Fruit fly (Drosophila melanogaster): ENCODE measurements around the gene Ugalt.

The Ugalt gene

DNA sequence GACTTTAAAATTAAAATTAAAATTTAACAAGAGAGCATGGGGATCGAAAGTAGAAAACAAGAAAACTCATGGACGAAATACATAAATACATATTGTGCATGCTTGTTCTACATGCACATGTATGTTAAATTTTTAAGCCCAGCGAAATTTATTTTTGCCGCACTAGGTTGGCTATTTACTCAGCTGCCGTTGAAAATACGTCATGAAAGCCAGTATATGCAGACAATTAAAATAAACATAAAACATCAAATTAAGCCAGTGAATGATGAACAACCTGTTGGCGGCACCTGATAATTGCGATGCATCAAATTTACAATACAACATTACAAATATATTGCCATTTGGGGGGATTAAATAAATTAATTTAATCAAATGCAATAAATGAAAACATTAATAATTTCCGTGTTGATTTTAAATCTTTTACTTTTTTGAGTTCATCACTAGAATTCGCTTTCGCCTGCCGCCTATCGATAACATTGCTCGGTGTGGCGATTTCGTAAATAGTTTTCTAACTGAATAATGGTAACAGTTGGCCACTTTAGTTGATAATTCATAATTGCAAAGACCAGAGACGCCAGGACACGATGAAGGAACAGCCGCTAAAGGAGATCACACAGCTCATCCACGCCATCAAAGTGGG lies 602 bp upstream of the Ugalt start, which contains the start of gene eIF2Bbeta (continued):
- TF ChIP-seq fu2 (GFP tag; optimal IDR thresholded peaks at IDR 0.05) = no peak
- TF ChIP-seq CG15696 (tag; optimal IDR thresholded peaks at IDR 0.05) = no peak
- TF ChIP-seq CG12155 (GFP tag; optimal IDR thresholded peaks at IDR 0.05) = no peak
- TF ChIP-seq fd3F (GFP tag; optimal IDR thresholded peaks at IDR 0.05) = no peak
- no peak for TF ChIP-seq CG9817 (tag; optimal IDR thresholded peaks at IDR 0.05)
- TF ChIP-seq BtbVII (GFP tag; optimal IDR thresholded peaks at IDR 0.05) = no peak
- TF ChIP-seq en (GFP tag; optimal IDR thresholded peaks at IDR 0.05) = no peak
- no peak for TF ChIP-seq scrt (GFP tag; optimal IDR thresholded peaks at IDR 0.05)

DNA sequence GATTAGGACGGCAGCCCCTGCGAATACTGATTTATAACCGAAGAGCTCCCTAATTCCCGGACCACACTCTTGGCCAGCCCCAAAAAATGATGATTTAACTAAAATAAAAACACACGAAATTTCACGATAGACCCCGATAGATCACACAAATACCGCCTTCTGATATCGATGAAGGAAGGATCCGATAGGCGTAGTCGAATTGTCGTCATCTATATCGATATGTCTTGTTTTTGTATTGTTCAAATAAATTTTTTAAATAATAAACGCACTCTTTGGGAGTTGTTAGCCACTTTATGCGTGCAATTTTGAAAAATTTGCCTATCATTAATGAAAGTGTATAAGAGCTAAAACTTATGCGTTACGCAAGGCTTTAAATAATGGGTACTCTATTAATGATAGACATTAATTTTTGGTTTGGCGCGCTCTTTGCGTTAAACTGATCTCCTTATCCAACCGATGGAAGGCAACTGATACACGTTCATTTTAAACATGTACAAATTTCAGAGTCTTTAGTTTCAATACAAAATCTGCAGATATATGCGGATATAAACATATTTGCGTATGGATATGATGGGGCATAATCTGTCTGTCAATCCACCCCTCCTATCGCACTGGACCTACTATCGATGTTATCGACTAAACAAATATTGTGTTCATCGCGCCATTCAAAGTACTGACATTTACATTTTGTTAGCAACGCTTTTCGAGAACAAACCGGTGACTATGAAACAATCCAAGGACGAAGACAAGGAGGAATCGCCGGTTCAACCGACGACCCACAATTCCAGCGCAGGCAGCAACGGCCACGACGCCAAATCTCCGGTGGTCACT lies 5.4 kb downstream of the Ugalt start, which contains the start of the genes Spg7 and Lint-O:
TSS of gene Spg7 (minus strand) at position 148 of the 831 bp plus-strand sequence.
TSS of gene Lint-O (plus strand) at position 638 of the 831 bp plus-strand sequence.
- TF ChIP-seq CG31441 (GFP tag; IDR thresholded peaks at IDR 0.05) = no peak
- peak; percentile 57; the same call in 1 of the 2 replicates for TF ChIP-seq MBD-R2 (GFP tag; IDR thresholded peaks at IDR 0.05)
- peak; percentile 76 for TF ChIP-seq Scr (GFP tag; IDR thresholded peaks at IDR 0.05; ENCODE audit: partially characterized antibody)
- no peak for TF ChIP-seq ap (GFP tag; IDR thresholded peaks at IDR 0.05)
- peak; percentile 62 for TF ChIP-seq Sry-δ (GFP tag; optimal IDR thresholded peaks at IDR 0.05)
- no peak for TF ChIP-seq Asciz (GFP tag; optimal IDR thresholded peaks at IDR 0.05)
- peak; percentile 78 for TF ChIP-seq BEAF-32 (GFP tag; optimal IDR thresholded peaks at IDR 0.05)
- TF ChIP-seq E2f2 (GFP tag; IDR thresholded peaks at IDR 0.05) = peak; percentile 69
- peak; percentile 84 for TF ChIP-seq Opbp (GFP tag; IDR thresholded peaks at IDR 0.05; ENCODE audit: partially characterized antibody)
- TF ChIP-seq CG10209 (GFP tag; optimal IDR thresholded peaks at IDR 0.05) = no peak
- peak; percentile 82 for TF ChIP-seq CG6791 (GFP tag; IDR thresholded peaks at IDR 0.05; ENCODE audit: partially characterized antibody)
- TF ChIP-seq Bgb (GFP tag; IDR thresholded peaks at IDR 0.05; ENCODE audit: partially characterized antibody) = peak; percentile 75
- no peak for TF ChIP-seq CG18011 (GFP tag; optimal IDR thresholded peaks at IDR 0.05)
- TF ChIP-seq GATAe (GFP tag; conservative IDR thresholded peaks at IDR 0.05) = no peak
- TF ChIP-seq TFAM (GFP tag; optimal IDR thresholded peaks at IDR 0.05) = no peak
- no peak for TF ChIP-seq tll (GFP tag; optimal IDR thresholded peaks at IDR 0.05)
- peak; percentile 53 for TF ChIP-seq inv (GFP tag; IDR thresholded peaks at IDR 0.05; ENCODE audit: partially characterized antibody)
- no peak for TF ChIP-seq PHDP (tag; optimal IDR thresholded peaks at IDR 0.05)
- TF ChIP-seq Dp (GFP tag; optimal IDR thresholded peaks at IDR 0.05) = peak; percentile 66
- peak; percentile 52 for TF ChIP-seq sens (GFP tag)
- no peak for TF ChIP-seq Bdp1 (GFP tag; optimal IDR thresholded peaks at IDR 0.05)
- no peak for TF ChIP-seq exex (tag; optimal IDR thresholded peaks at IDR 0.05)
- peak; percentile 77 for TF ChIP-seq CG13287 (GFP tag; IDR thresholded peaks at IDR 0.05; ENCODE audit: partially characterized antibody)
- peak; percentile 79 for TF ChIP-seq Dref (GFP tag; IDR thresholded peaks at IDR 0.05)
- no peak for TF ChIP-seq kay (GFP tag; optimal IDR thresholded peaks at IDR 0.05)
- peak; percentile 5 for TF ChIP-seq Sin3A (optimal IDR thresholded peaks at IDR 0.05)
- no peak for TF ChIP-seq CG9876 (GFP tag; optimal IDR thresholded peaks at IDR 0.05)
- no peak for TF ChIP-seq CG4820 (GFP tag; optimal IDR thresholded peaks at IDR 0.05)
- TF ChIP-seq sna (GFP tag; IDR thresholded peaks at IDR 0.05; ENCODE audit: partially characterized antibody) = peak; percentile 54; the same call in 1 of the 2 replicates
- peak; percentile 76 for TF ChIP-seq bbx (GFP tag; IDR thresholded peaks at IDR 0.05; ENCODE audit: partially characterized antibody)
- no peak for TF ChIP-seq Rx (GFP tag; IDR thresholded peaks at IDR 0.05)
- TF ChIP-seq CG14710 (tag; optimal IDR thresholded peaks at IDR 0.05) = peak; percentile 32
- no peak for TF ChIP-seq Hr78 (GFP tag; optimal IDR thresholded peaks at IDR 0.05)
- peak; percentile 73 for TF ChIP-seq ato (GFP tag; IDR thresholded peaks at IDR 0.05; ENCODE audit: partially characterized antibody)
- no peak for TF ChIP-seq Meics (GFP tag; optimal IDR thresholded peaks at IDR 0.05)
- peak; percentile 70 for TF ChIP-seq tna (GFP tag; IDR thresholded peaks at IDR 0.05; ENCODE audit: partially characterized antibody)
- peak; percentile 76 for TF ChIP-seq amos (GFP tag; IDR thresholded peaks at IDR 0.05; ENCODE audit: partially characterized antibody)

Data from whole organism, embryonic.